Fruit fly (Drosophila melanogaster): ENCODE data around the gene obst-H.

Gene obst-H

dm6 chr3L:15565829-15566433, 36.9 kb upstream of the obst-H start, which contains the start of gene dop (continued):
- TF ChIP-seq sens (GFP tag) (peak; percentile 80), Jarid2 (GFP tag; optimal IDR thresholded peaks at IDR 0.05) (peak; percentile 13), CG10274 (GFP tag; optimal IDR thresholded peaks at IDR 0.05) (no peak), ssp (GFP tag; IDR thresholded peaks at IDR 0.05) (no peak), Lhr (GFP tag; optimal IDR thresholded peaks at IDR 0.05) (peak; percentile 8), CG2129 (GFP tag; IDR thresholded peaks at IDR 0.05; ENCODE audit: partially characterized antibody) (no peak), CG3995 (GFP tag; optimal IDR thresholded peaks at IDR 0.05) (peak; percentile 82), CG30403 (GFP tag; optimal IDR thresholded peaks at IDR 0.05) (peak; percentile 23), Dbx (GFP tag; IDR thresholded peaks at IDR 0.05) (0 out of 3 replicates have a peak, but pooled peaks have one; percentile 35), CG14710 (tag; optimal IDR thresholded peaks at IDR 0.05) (peak; percentile 61), CG12942 (GFP tag; optimal IDR thresholded peaks at IDR 0.05) (peak; percentile 9), Sry-β (GFP tag; optimal IDR thresholded peaks at IDR 0.05) (peak; percentile 27), CG3847 (GFP tag; IDR thresholded peaks at IDR 0.05) (0 out of 2 replicates have a peak, but pooled peaks have one; percentile 30), HmgD (GFP tag; optimal IDR thresholded peaks at IDR 0.05) (peak; percentile 55), Oli (tag; optimal IDR thresholded peaks at IDR 0.05) (no peak), CG9932 (GFP tag; IDR thresholded peaks at IDR 0.05) (peak; percentile 62), lov (optimal IDR thresholded peaks at IDR 0.05) (no peak), lov (GFP tag; IDR thresholded peaks at IDR 0.05) (no peak), YL-1 (GFP tag; optimal IDR thresholded peaks at IDR 0.05) (peak; percentile 24), nmo (GFP tag; optimal IDR thresholded peaks at IDR 0.05) (peak; percentile 30), E2f2 (GFP tag; IDR thresholded peaks at IDR 0.05) (peak; percentile 88), CG1603 (tag; optimal IDR thresholded peaks at IDR 0.05) (peak; percentile 62), CG12071 (GFP tag; optimal IDR thresholded peaks at IDR 0.05) (no peak), BEAF-32 (GFP tag; optimal IDR thresholded peaks at IDR 0.05) (peak; percentile 82), CG2120 (GFP tag; optimal IDR thresholded peaks at IDR 0.05) (peak; percentile 35), Scr (GFP tag; IDR thresholded peaks at IDR 0.05; ENCODE audit: partially characterized antibody) (peak; percentile 71), ewg (GFP tag; optimal IDR thresholded peaks at IDR 0.05) (no peak), stwl (tag; optimal IDR thresholded peaks at IDR 0.05) (peak; percentile 53), Atf6 (GFP tag; IDR thresholded peaks at IDR 0.05) (peak; percentile 11; the same call in 1 of the 2 replicates), gsb-n (tag; optimal IDR thresholded peaks at IDR 0.05) (no peak), tna (GFP tag; IDR thresholded peaks at IDR 0.05; ENCODE audit: partially characterized antibody) (no peak), amos (GFP tag; IDR thresholded peaks at IDR 0.05; ENCODE audit: partially characterized antibody) (peak; percentile 72; the same call in 1 of the 2 replicates), Side (GFP tag; optimal IDR thresholded peaks at IDR 0.05) (peak; percentile 43), D19B (GFP tag; optimal IDR thresholded peaks at IDR 0.05) (peak; percentile 78), CoRest (tag; optimal IDR thresholded peaks at IDR 0.05) (peak; percentile 33), sna (GFP tag; IDR thresholded peaks at IDR 0.05; ENCODE audit: partially characterized antibody) (peak; percentile 43), Trl (optimal IDR thresholded peaks at IDR 0.05) (no peak), Trl (GFP tag; optimal IDR thresholded peaks at IDR 0.05) (peak; percentile 15), CG13775 (GFP tag; optimal IDR thresholded peaks at IDR 0.05) (peak; percentile 7), Asciz (GFP tag; optimal IDR thresholded peaks at IDR 0.05) (no peak), NC2β (GFP tag; optimal IDR thresholded peaks at IDR 0.05) (peak; percentile 13)

DNA sequence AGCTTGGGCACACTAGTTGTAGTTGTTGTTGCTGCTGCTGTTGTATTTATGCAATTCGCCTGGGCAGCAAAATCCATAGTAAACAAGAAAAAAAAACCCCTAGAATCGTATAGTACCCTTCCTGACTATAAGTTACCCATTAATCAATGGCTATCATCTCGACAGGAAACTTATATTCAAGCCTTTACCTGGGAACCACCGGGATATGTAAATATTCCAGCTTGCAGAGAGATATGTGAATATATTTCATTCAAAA, 34.7 kb upstream of the obst-H start:
- no peak for TF ChIP-seq CG9817 (tag; optimal IDR thresholded peaks at IDR 0.05)
- peak; percentile 6 for TF ChIP-seq MESR4 (GFP tag; optimal IDR thresholded peaks at IDR 0.05)
- peak in 1 of 2 experiments; percentile 95 for TF ChIP-seq Pdp1 (GFP tag; optimal IDR thresholded peaks at IDR 0.05)
- TF ChIP-seq CG34224 (GFP tag; IDR thresholded peaks at IDR 0.05; ENCODE audit: partially characterized antibody): 0 out of 3 replicates have a peak, but pooled peaks have one; percentile 4
- TF ChIP-seq CG18262 (tag; optimal IDR thresholded peaks at IDR 0.05): no peak
- TF ChIP-seq jing (GFP tag; optimal IDR thresholded peaks at IDR 0.05): no peak

All from whole organism, embryonic.